Worm (Caenorhabditis elegans): ENCODE data around the gene tra-1.
A peak's percentile ranks its signal among the peaks of the same experiment; 100 is the strongest.

DNA sequence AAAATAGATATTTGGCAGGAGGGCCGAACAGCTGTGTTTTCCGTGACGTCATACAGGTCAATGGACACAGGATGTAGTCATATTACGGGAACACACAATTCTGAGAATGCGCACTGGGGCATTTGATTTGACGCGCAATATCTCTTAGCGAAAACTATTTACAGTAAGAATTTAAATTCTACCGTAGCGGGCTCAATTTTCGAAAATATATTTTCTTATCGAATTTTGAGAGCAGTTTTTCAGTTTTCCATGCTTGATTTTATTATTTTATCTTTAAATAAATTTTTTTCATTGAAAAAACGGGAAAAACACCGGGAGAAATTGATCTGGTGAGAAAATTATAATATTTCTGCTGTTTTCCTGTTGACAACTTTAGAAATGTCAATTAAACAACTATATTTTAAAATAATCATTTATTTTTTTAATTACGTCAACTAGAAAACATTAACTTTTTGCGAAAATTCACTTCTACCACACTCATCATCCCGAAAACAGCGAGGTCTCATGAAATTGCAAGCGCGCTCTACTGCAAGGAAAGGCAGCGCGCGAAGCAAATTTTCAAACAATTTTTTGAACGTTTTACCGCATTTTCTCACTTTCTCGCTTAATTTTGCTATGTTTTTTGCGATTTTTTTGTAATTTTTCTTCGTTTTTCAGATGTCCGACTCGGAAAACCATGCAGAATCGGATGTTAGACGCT, 53.1 kb downstream of the tra-1 start, which contains the start of the genes Y47D3A.1 and pola-1:
- peak; percentile 62 for TF ChIP-seq ceh-82 (tag; optimal IDR thresholded peaks at IDR 0.05)
- no peak for TF ChIP-seq nhr-12 (tag; optimal IDR thresholded peaks at IDR 0.05)
- no peak for TF ChIP-seq unc-62 (GFP tag; optimal IDR thresholded peaks at IDR 0.05)
- peak; percentile 48 to 88 for TF ChIP-seq lsy-2 (tag; optimal IDR thresholded peaks at IDR 0.05)
- peak; percentile 93 for TF ChIP-seq lin-13 (GFP tag; optimal IDR thresholded peaks at IDR 0.05)
- TF ChIP-seq unc-39 (tag; optimal IDR thresholded peaks at IDR 0.05): no peak
- TF ChIP-seq blmp-1 (tag; optimal IDR thresholded peaks at IDR 0.05; ENCODE audit: insufficient read depth): peak; percentile 24
